Worm (Caenorhabditis elegans) whole organism, L4 larva: Measurements from ENCODE around the gene C18H9.6.
A peak's percentile ranks its signal among the peaks of the same experiment; 100 is the strongest.

Experiments
- D1046.2 ChIP-seq: fragments of 200-800 bp; sonication (Bioruptor generic); IDR thresholded peaks from 2 replicates; pipeline ENCODE4 v1.3.6; 2022; ENCODE audit warnings: missing genetic modification characterization, missing compliant biosample characterization
- F37D6.2 ChIP-seq: sonication (generic microtip); optimal IDR thresholded peaks from 2 replicates; lab custom pipeline; 2016; ENCODE audit warnings: mild to moderate bottlenecking, missing genetic modification characterization, missing compliant biosample characterization
- F44E2.7 ChIP-seq: fragments of 200-800 bp; sonication (Bioruptor generic); IDR thresholded peaks from 2 replicates; pipeline ENCODE4 v2.1.2; 2022; ENCODE audit warnings: missing genetic modification characterization, missing compliant biosample characterization
- T20F7.1 ChIP-seq: fragments of 200-800 bp; sonication (Bioruptor generic); optimal IDR thresholded peaks from 2 replicates; lab custom pipeline; 2018; ENCODE audit warnings: mild to moderate bottlenecking, missing genetic modification characterization, missing compliant biosample characterization
- ZK337.2 ChIP-seq: fragments of 200-800 bp; sonication (Bioruptor generic); IDR thresholded peaks from 2 replicates; pipeline ENCODE4 v1.3.6; 2022; ENCODE audit warnings: missing genetic modification reagents, missing genetic modification characterization, missing compliant biosample characterization
- aha-1 ChIP-seq: fragments of 150-350 bp; peaks from one replicate; lab custom pipeline; 2014; ENCODE audit warnings: missing biosample characterization, missing genetic modification characterization
- aly-2 ChIP-seq: sonication (generic microtip); optimal IDR thresholded peaks from 2 replicates; lab custom pipeline; 2018; ENCODE audit warnings: missing biosample characterization, missing genetic modification characterization
- attf-4 ChIP-seq: sonication (generic microtip); optimal IDR thresholded peaks from 3 replicates; lab custom pipeline; 2017; ENCODE audit warnings: missing biosample characterization, missing genetic modification characterization
- ceh-20 ChIP-seq: fragments of 200-800 bp; sonication (Bioruptor generic); IDR thresholded peaks from 2 replicates; pipeline ENCODE4 v1.3.6; 2022; ENCODE audit warnings: missing genetic modification reagents, missing genetic modification characterization, missing compliant biosample characterization
- ceh-32 ChIP-seq: sonication (generic microtip); optimal IDR thresholded peaks from 2 replicates; lab custom pipeline; 2016; ENCODE audit warnings: mild to moderate bottlenecking, missing genetic modification characterization, missing compliant biosample characterization; ENCODE audit not compliant: poor library complexity
- ces-1 ChIP-seq: fragments of 150-350 bp; sonication (generic microtip); optimal IDR thresholded peaks from 4 replicates; lab custom pipeline; 2014; ENCODE audit warnings: missing biosample characterization, missing genetic modification reagents, missing genetic modification characterization
- cey-2 ChIP-seq: sonication (generic microtip); optimal IDR thresholded peaks from 3 replicates; lab custom pipeline; 2017; ENCODE audit warnings: missing genetic modification characterization, mild to moderate bottlenecking, missing compliant biosample characterization, antibody characterized with exemption, borderline replicate concordance; ENCODE audit not compliant: insufficient read depth
- daf-16 ChIP-seq, 3 experiments: sonication (generic microtip); optimal IDR thresholded peaks; 2 replicates each; lab custom pipeline; 2016 to 2017; ENCODE audit warnings: missing genetic modification characterization in 3 of 3, missing genetic modification reagents in 3 of 3, mild to moderate bottlenecking in 2 of 3, missing compliant biosample characterization in 2 of 3, missing biosample characterization in 1 of 3, moderate library complexity in 1 of 3
- dpl-1 ChIP-seq: fragments of 150-350 bp; optimal IDR thresholded peaks from 2 replicates; lab custom pipeline; 2014; ENCODE audit warnings: missing biosample characterization, missing genetic modification reagents, missing genetic modification characterization
- duxl-1 ChIP-seq: sonication (generic microtip); optimal IDR thresholded peaks from 2 replicates; lab custom pipeline; 2016; ENCODE audit warnings: mild to moderate bottlenecking, missing genetic modification characterization, moderate library complexity, missing compliant biosample characterization; ENCODE audit not compliant: poor library complexity
- dve-1 ChIP-seq: sonication (generic microtip); optimal IDR thresholded peaks from 2 replicates; lab custom pipeline; 2017; ENCODE audit warnings: antibody characterized with exemption, mild to moderate bottlenecking, missing genetic modification characterization, missing compliant biosample characterization; ENCODE audit not compliant: insufficient read depth
- egl-27 ChIP-seq: sonication (generic microtip); optimal IDR thresholded peaks from 3 replicates; lab custom pipeline; 2017; ENCODE audit warnings: missing biosample characterization, missing genetic modification reagents, missing genetic modification characterization
- egl-43 ChIP-seq: fragments of 200-800 bp; sonication (Bioruptor generic); IDR thresholded peaks from 2 replicates; pipeline ENCODE4 v1.3.6; 2022; ENCODE audit warnings: missing genetic modification reagents, missing genetic modification characterization, missing compliant biosample characterization
- fos-1 ChIP-seq: fragments of 150-350 bp; optimal IDR thresholded peaks from 2 replicates; lab custom pipeline; 2014; ENCODE audit warnings: missing biosample characterization, missing genetic modification characterization
- gei-8 ChIP-seq: fragments of 200-800 bp; sonication (Bioruptor generic); optimal IDR thresholded peaks from 2 replicates; lab custom pipeline; 2018; ENCODE audit warnings: mild to moderate bottlenecking, missing genetic modification characterization, missing compliant biosample characterization
- hlh-30 ChIP-seq: sonication (generic microtip); optimal IDR thresholded peaks from 2 replicates; lab custom pipeline; 2017; ENCODE audit warnings: antibody characterized with exemption, mild to moderate bottlenecking, missing genetic modification characterization, missing compliant biosample characterization; ENCODE audit not compliant: insufficient read depth
- lim-7 ChIP-seq: fragments of 200-800 bp; sonication (Bioruptor generic); IDR thresholded peaks from 2 replicates; pipeline ENCODE4 v1.3.6; 2022; ENCODE audit warnings: missing genetic modification characterization, missing compliant biosample characterization
- lin-1 ChIP-seq: fragments of 200-800 bp; sonication (Bioruptor generic); IDR thresholded peaks from 2 replicates; pipeline ENCODE4 v1.3.6; 2022; ENCODE audit warnings: missing genetic modification reagents, missing genetic modification characterization, missing compliant biosample characterization
- lin-13 ChIP-seq: fragments of 150-350 bp; optimal IDR thresholded peaks from 2 replicates; lab custom pipeline; 2014; ENCODE audit warnings: missing biosample characterization, missing genetic modification reagents, missing genetic modification characterization
- lin-15B ChIP-seq: fragments of 150-350 bp; sonication (generic microtip); optimal IDR thresholded peaks from 3 replicates; lab custom pipeline; 2014; ENCODE audit warnings: missing biosample characterization, missing genetic modification characterization
- lin-29 ChIP-seq: fragments of 200-800 bp; sonication (Bioruptor generic); IDR thresholded peaks from 2 replicates; pipeline ENCODE4 v1.3.6; 2022; ENCODE audit warnings: missing genetic modification reagents, missing genetic modification characterization, missing compliant biosample characterization
- lin-38 ChIP-seq: fragments of 200-800 bp; sonication (Bioruptor generic); IDR thresholded peaks from 2 replicates; pipeline ENCODE4 v1.3.6; 2022; ENCODE audit warnings: missing genetic modification reagents, missing genetic modification characterization, missing compliant biosample characterization
- lin-39 ChIP-seq: fragments of 150-350 bp; optimal IDR thresholded peaks from 2 replicates; lab custom pipeline; 2014; ENCODE audit warnings: missing biosample characterization, missing genetic modification reagents, missing genetic modification characterization
- madf-5 ChIP-seq, 2 experiments: fragments of 200-800 bp; sonication (Bioruptor generic); IDR thresholded peaks; 2 replicates each; pipeline ENCODE4 v1.3.6; 2022; ENCODE audit warnings: missing compliant biosample characterization in 2 of 2, missing genetic modification characterization in 2 of 2
- madf-9 ChIP-seq: fragments of 200-800 bp; sonication (Bioruptor generic); conservative IDR thresholded peaks from 2 replicates; pipeline ENCODE4 v1.3.6; 2022; ENCODE audit warnings: missing genetic modification reagents, missing genetic modification characterization, missing compliant biosample characterization
- mep-1 ChIP-seq: fragments of 150-350 bp; sonication (generic microtip); optimal IDR thresholded peaks from 3 replicates; lab custom pipeline; 2014; ENCODE audit warnings: missing biosample characterization, missing genetic modification characterization
- mxl-3 ChIP-seq: fragments of 200-800 bp; sonication (Bioruptor generic); optimal IDR thresholded peaks from 2 replicates; lab custom pipeline; 2018; ENCODE audit warnings: mild to moderate bottlenecking, missing genetic modification characterization, missing compliant biosample characterization
- nhr-10 ChIP-seq: fragments of 150-350 bp; optimal IDR thresholded peaks from 2 replicates; lab custom pipeline; 2014; ENCODE audit warnings: missing biosample characterization, missing genetic modification characterization
- nhr-11 ChIP-seq: fragments of 150-350 bp; optimal IDR thresholded peaks from 2 replicates; lab custom pipeline; 2014; ENCODE audit warnings: missing biosample characterization, missing genetic modification characterization
- nhr-111 ChIP-seq: fragments of 200-800 bp; sonication (Bioruptor generic); optimal IDR thresholded peaks from 2 replicates; lab custom pipeline; 2018; ENCODE audit warnings: mild to moderate bottlenecking, missing genetic modification characterization, missing compliant biosample characterization
- nhr-28 ChIP-seq: fragments of 150-350 bp; optimal IDR thresholded peaks from 2 replicates; lab custom pipeline; 2014; ENCODE audit warnings: missing biosample characterization, missing genetic modification characterization
- nhr-42 ChIP-seq: fragments of 200-800 bp; sonication (Bioruptor generic); IDR thresholded peaks from 2 replicates; pipeline ENCODE4 v1.3.6; 2022; ENCODE audit warnings: missing genetic modification characterization, missing compliant biosample characterization
- nhr-77 ChIP-seq: fragments of 150-350 bp; optimal IDR thresholded peaks from 2 replicates; lab custom pipeline; 2014; ENCODE audit warnings: missing biosample characterization, missing genetic modification characterization
- pha-4 ChIP-seq, 2 experiments: fragments of 150-350 bp in 1 of 2; fragments of 200-800 bp in 1 of 2; sonication (Bioruptor generic) in 1 of 2; IDR thresholded peaks in 1 of 2; optimal IDR thresholded peaks in 1 of 2; 2 replicates each; pipeline versions ENCODE4 v1.3.6 to Lab custom; 2014 to 2022; ENCODE audit warnings: missing genetic modification characterization in 2 of 2, missing genetic modification reagents in 2 of 2, missing biosample characterization in 1 of 2, missing compliant biosample characterization in 1 of 2
- rbr-2 ChIP-seq: sonication (generic microtip); optimal IDR thresholded peaks from 2 replicates; lab custom pipeline; 2016; ENCODE audit warnings: missing genotype, missing genetic modification characterization, missing compliant biosample characterization
- sdz-12 ChIP-seq: fragments of 200-800 bp; sonication (Bioruptor generic); optimal IDR thresholded peaks from 2 replicates; lab custom pipeline; 2018; ENCODE audit warnings: mild to moderate bottlenecking, missing genetic modification characterization, missing compliant biosample characterization
- set-16 ChIP-seq: fragments of 200-800 bp; sonication (Bioruptor generic); IDR thresholded peaks from 2 replicates; pipeline ENCODE4 v1.3.6; 2022; ENCODE audit warnings: missing genetic modification reagents, missing genetic modification characterization, missing compliant biosample characterization
- skn-1 ChIP-seq: fragments of 150-350 bp; optimal IDR thresholded peaks from 2 replicates; lab custom pipeline; 2014; ENCODE audit warnings: missing biosample characterization, missing genetic modification characterization
- spr-1 ChIP-seq: sonication (generic microtip); optimal IDR thresholded peaks from 2 replicates; lab custom pipeline; 2016; ENCODE audit warnings: mild to moderate bottlenecking, missing genetic modification characterization, missing compliant biosample characterization
- unc-130 ChIP-seq: sonication (generic microtip); optimal IDR thresholded peaks from 2 replicates; lab custom pipeline; 2016; ENCODE audit warnings: missing genetic modification reagents, missing genetic modification characterization, missing compliant biosample characterization
- unc-39 ChIP-seq: sonication (generic microtip); optimal IDR thresholded peaks from 2 replicates; lab custom pipeline; 2017; ENCODE audit warnings: missing biosample characterization, missing genetic modification characterization
- unc-62 ChIP-seq, 3 experiments: fragments of 150-350 bp in 1 of 3; sonication (generic microtip); optimal IDR thresholded peaks in 2 of 3; peaks in 1 of 3; 1 replicate in 1 of 3; 2 replicates in 2 of 3; lab custom pipeline; 2014 to 2017; ENCODE audit warnings: missing biosample characterization in 3 of 3, missing genetic modification characterization in 3 of 3, missing genetic modification reagents in 3 of 3, missing genotype in 1 of 3
- vab-7 ChIP-seq: fragments of 200-800 bp; sonication (Bioruptor generic); IDR thresholded peaks from 2 replicates; pipeline ENCODE4 v1.3.6; 2022; ENCODE audit warnings: missing genetic modification reagents, missing genetic modification characterization, missing compliant biosample characterization
- zip-11 ChIP-seq: fragments of 200-800 bp; sonication (Bioruptor generic); IDR thresholded peaks from 2 replicates; pipeline ENCODE4 v1.3.6; 2022; ENCODE audit warnings: missing genetic modification characterization, missing compliant biosample characterization
- zip-2 ChIP-seq: fragments of 150-350 bp; optimal IDR thresholded peaks from 2 replicates; lab custom pipeline; 2014; ENCODE audit warnings: missing biosample characterization, missing genetic modification characterization

Gene C18H9.6

ce11 chrII:6741428-6741827 lies 40.0 kb upstream of the C18H9.6 start, which contains the start of gene exos-8 (continued):
- TF ChIP-seq skn-1 (no peak), ces-1 (no peak), T20F7.1 (GFP tag; lab: Kevin White, UChicago) (peak; percentile 77), nhr-28 (peak; percentile 66), zip-2 (tag; lab: Kevin White, UChicago) (no peak), duxl-1 (tag; lab: Kevin White, UChicago) (no peak), mep-1 (no peak), dpl-1 (GFP tag; lab: Kevin White, UChicago) (peak; percentile 55), lim-7 (GFP tag; lab: Robert Waterston, UW) (no peak), fos-1 (no peak), egl-43 (GFP tag; lab: Robert Waterston, UW) (no peak), cey-2 (tag; lab: Kevin White, UChicago) (no peak), lin-29 (GFP tag; lab: Robert Waterston, UW) (no peak), nhr-11 (no peak), nhr-42 (GFP tag; lab: Robert Waterston, UW) (no peak), zip-11 (no peak), sdz-12 (no peak), ceh-32 (tag; lab: Kevin White, UChicago) (no peak), daf-16 (GFP tag; optimal IDR thresholded peaks at IDR 0.05; lab: Kevin White, UChicago) (no peak), daf-16 (tag; optimal IDR thresholded peaks at IDR 0.05; lab: Kevin White, UChicago) (no peak), nhr-10 (no peak), nhr-111 (GFP tag; lab: Kevin White, UChicago) (no peak), set-16 (GFP tag; lab: Robert Waterston, UW) (no peak), ZK337.2 (GFP tag; lab: Robert Waterston, UW) (peak; percentile 65; the same call in 1 of the 2 replicates), aha-1 (no peak), F37D6.2 (tag; lab: Kevin White, UChicago) (no peak), pha-4 (GFP tag; IDR thresholded peaks at IDR 0.05; lab: Robert Waterston, UW) (no peak), pha-4 (tag; optimal IDR thresholded peaks at IDR 0.05; lab: Kevin White, UChicago) (no peak), lin-1 (no peak), lin-13 (peak; percentile 33), unc-130 (GFP tag; lab: Kevin White, UChicago) (peak; percentile 95), lin-39 (tag; lab: Kevin White, UChicago) (no peak), spr-1 (tag; lab: Kevin White, UChicago) (no peak), egl-27 (tag; lab: Kevin White, UChicago) (no peak), madf-5 (GFP tag; IDR thresholded peaks at IDR 0.05; lab: Robert Waterston, UW) (no peak), unc-62 (GFP tag; optimal IDR thresholded peaks at IDR 0.05 in 1 of 2; lab: Kevin White, UChicago) (peak in 1 of 2 experiments; percentile 32), unc-62 (tag; optimal IDR thresholded peaks at IDR 0.05; lab: Kevin White, UChicago) (no peak), lin-38 (GFP tag; lab: Robert Waterston, UW) (peak; percentile 96), ceh-20 (no peak), gei-8 (no peak), nhr-77 (tag; lab: Kevin White, UChicago) (peak; percentile 80), aly-2 (tag; lab: Kevin White, UChicago) (no peak), D1046.2 (GFP tag; lab: Robert Waterston, UW) (no peak), lin-15B (tag; lab: Kevin White, UChicago) (no peak), dve-1 (tag; lab: Kevin White, UChicago) (no peak), rbr-2 (tag; lab: Kevin White, UChicago) (peak; percentile 65), mxl-3 (peak; percentile 59), F44E2.7 (GFP tag; lab: Robert Waterston, UW) (no peak), unc-39 (tag; lab: Kevin White, UChicago) (no peak), madf-9 (GFP tag; lab: Robert Waterston, UW) (no peak; the same call in 1 of the 2 replicates), attf-4 (tag; lab: Kevin White, UChicago) (no peak), hlh-30 (tag; lab: Kevin White, UChicago) (no peak), vab-7 (0 out of 2 replicates have a peak, but pooled peaks have one; percentile 28)
